Worm (Caenorhabditis elegans): ENCODE measurements around the gene C17F4.8.

DNA sequence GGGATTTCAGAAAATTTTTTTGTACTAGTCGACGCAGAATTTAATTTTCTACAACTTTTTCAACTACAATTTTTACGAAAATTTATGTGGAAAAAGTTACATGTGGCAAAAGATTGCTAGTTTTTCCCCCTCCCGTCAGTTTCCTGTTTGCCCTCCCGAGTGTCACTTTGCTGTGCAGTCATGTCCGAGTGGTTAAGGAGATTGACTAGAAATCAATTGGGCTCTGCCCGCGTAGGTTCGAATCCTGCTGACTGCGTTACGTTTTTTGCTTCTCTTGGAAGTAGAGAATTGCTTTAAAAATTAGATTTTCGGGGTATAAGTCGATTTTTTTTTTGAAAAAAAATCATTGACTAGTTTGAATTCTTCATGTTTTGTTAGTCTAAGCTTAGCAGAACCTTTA lies 33.2 kb upstream of the C17F4.8 start:
- no peak for TF ChIP-seq hlh-8 (tag; optimal IDR thresholded peaks at IDR 0.05)
- TF ChIP-seq ceh-19 (GFP tag; optimal IDR thresholded peaks at IDR 0.05), result no peak
- no peak for TF ChIP-seq nhr-11 (tag; optimal IDR thresholded peaks at IDR 0.05)

All from whole organism, late embryonic.